Worm (Caenorhabditis elegans): ENCODE data around the gene F42A9.3.

F42A9.3 gene

ce11 chrIV:8648502-8648901 is 31.4 kb downstream of the F42A9.3 start, which contains the start of gene cyp-33E1:
Gene cyp-33E1 (minus strand): TSS chrIV:8648602.
- TF ChIP-seq hlh-17 (GFP tag; optimal IDR thresholded peaks at IDR 0.05; ENCODE audit: borderline replicate concordance) (no peak), elt-2 (tag; optimal IDR thresholded peaks at IDR 0.05) (no peak), elt-3 (tag; optimal IDR thresholded peaks at IDR 0.05) (no peak), efl-1 (optimal IDR thresholded peaks at IDR 0.05) (no peak), efl-1 (GFP tag; optimal IDR thresholded peaks at IDR 0.05 in 1 of 2) (peak in 1 of 2 experiments; percentile 48), aha-1 (tag; optimal IDR thresholded peaks at IDR 0.05) (no peak)

ce11 chrIV:8650696-8651095 is 33.6 kb downstream of the F42A9.3 start, which contains the start of gene C49C8.2:
Gene C49C8.2 (plus strand): TSS chrIV:8651088.
- TF ChIP-seq ztf-4 (tag; optimal IDR thresholded peaks at IDR 0.05) (no peak), mep-1 (tag; optimal IDR thresholded peaks at IDR 0.05) (peak; percentile 19), fkh-4 (tag; optimal IDR thresholded peaks at IDR 0.05; ENCODE audit: borderline replicate concordance) (no peak), lin-13 (GFP tag; optimal IDR thresholded peaks at IDR 0.05) (no peak), C16A3.4 (tag; optimal IDR thresholded peaks at IDR 0.05) (no peak), ceh-90 (tag; optimal IDR thresholded peaks at IDR 0.05) (no peak), nhr-76 (tag; optimal IDR thresholded peaks at IDR 0.05) (no peak), ceh-8 (GFP tag; optimal IDR thresholded peaks at IDR 0.05) (no peak), lin-39 (tag; optimal IDR thresholded peaks at IDR 0.05) (no peak), Y116A8C.19 (tag; optimal IDR thresholded peaks at IDR 0.05; ENCODE audit: borderline replicate concordance) (no peak), efl-1 (optimal IDR thresholded peaks at IDR 0.05) (peak in 1 of 2 experiments; percentile 29), efl-1 (GFP tag; optimal IDR thresholded peaks at IDR 0.05 in 1 of 2) (no peak), elt-3 (tag; optimal IDR thresholded peaks at IDR 0.05) (no peak), elt-2 (tag; optimal IDR thresholded peaks at IDR 0.05) (no peak), jun-1 (tag; optimal IDR thresholded peaks at IDR 0.05) (no peak), efl-3 (GFP tag; optimal IDR thresholded peaks at IDR 0.05) (no peak), nhr-19 (GFP tag; conservative IDR thresholded peaks at IDR 0.05) (no peak), irx-1 (tag; optimal IDR thresholded peaks at IDR 0.05) (no peak), unc-130 (tag; optimal IDR thresholded peaks at IDR 0.05) (no peak), sup-37 (GFP tag; optimal IDR thresholded peaks at IDR 0.05) (no peak), skn-1 (tag; optimal IDR thresholded peaks at IDR 0.05) (no peak), hpl-2 (GFP tag; optimal IDR thresholded peaks at IDR 0.05) (no peak), nhr-11 (tag; optimal IDR thresholded peaks at IDR 0.05) (no peak), C34B4.2 (tag; optimal IDR thresholded peaks at IDR 0.05) (no peak), zag-1 (tag; optimal IDR thresholded peaks at IDR 0.05) (no peak), lsy-2 (tag; optimal IDR thresholded peaks at IDR 0.05) (peak in 1 of 2 experiments; percentile 30), nhr-237 (tag; optimal IDR thresholded peaks at IDR 0.05) (no peak), pax-3 (tag; optimal IDR thresholded peaks at IDR 0.05) (no peak), nhr-20 (tag; optimal IDR thresholded peaks at IDR 0.05) (no peak), dsc-1 (tag; optimal IDR thresholded peaks at IDR 0.05) (peak; percentile 45), egl-13 (tag; optimal IDR thresholded peaks at IDR 0.05) (no peak), C04F5.9 (tag; optimal IDR thresholded peaks at IDR 0.05) (no peak), lin-35 (GFP tag; optimal IDR thresholded peaks at IDR 0.05) (peak in 1 of 2 experiments; percentile 48), sptf-1 (tag; optimal IDR thresholded peaks at IDR 0.05) (no peak), lir-3 (tag; optimal IDR thresholded peaks at IDR 0.05; ENCODE audit: poor library complexity) (no peak), isw-1 (GFP tag; IDR thresholded peaks at IDR 0.05) (no peak), pqm-1 (tag; optimal IDR thresholded peaks at IDR 0.05) (no peak), lin-15B (tag; optimal IDR thresholded peaks at IDR 0.05) (no peak), nhr-47 (tag; optimal IDR thresholded peaks at IDR 0.05) (no peak), blmp-1 (tag; optimal IDR thresholded peaks at IDR 0.05) (peak; percentile 19), nhr-84 (tag; optimal IDR thresholded peaks at IDR 0.05) (no peak), nhr-85 (tag) (peak; percentile 20), vab-15 (tag; optimal IDR thresholded peaks at IDR 0.05) (no peak), mdl-1 (tag; optimal IDR thresholded peaks at IDR 0.05) (no peak), ama-1 (optimal IDR thresholded peaks at IDR 0.05) (no peak)
